Worm (Caenorhabditis elegans): ENCODE measurements around the gene tbx-33.

Gene tbx-33

ce11 chrIII:11657185-11657817 is 20.7 kb upstream of the tbx-33 start, which contains the start of gene crh-1 (continued):
- TF ChIP-seq unc-130 (GFP tag; optimal IDR thresholded peaks at IDR 0.05), result no peak
- TF ChIP-seq ceh-91 (GFP tag; IDR thresholded peaks at IDR 0.05), result peak; percentile 43; the same call in 1 of the 2 replicates
- peak; percentile 71; the same call in 1 of the 2 replicates for TF ChIP-seq pbrm-1 (GFP tag; IDR thresholded peaks at IDR 0.05)
- TF ChIP-seq ama-1 (optimal IDR thresholded peaks at IDR 0.05), result no peak
- TF ChIP-seq ama-1 (GFP tag; optimal IDR thresholded peaks at IDR 0.05), result no peak
- no peak for TF ChIP-seq mxl-1 (tag; optimal IDR thresholded peaks at IDR 0.05)
- no peak for TF ChIP-seq K11D2.4 (GFP tag; IDR thresholded peaks at IDR 0.05)
- no peak for TF ChIP-seq F57C9.4 (tag; optimal IDR thresholded peaks at IDR 0.05)
- TF ChIP-seq B0035.1 (tag; optimal IDR thresholded peaks at IDR 0.05), result no peak
- TF ChIP-seq athp-1 (tag; optimal IDR thresholded peaks at IDR 0.05), result no peak
- TF ChIP-seq somi-1 (GFP tag; optimal IDR thresholded peaks at IDR 0.05), result no peak
- TF ChIP-seq unc-62 (GFP tag; optimal IDR thresholded peaks at IDR 0.05), result no peak
- TF ChIP-seq Y79H2A.3 (GFP tag; conservative IDR thresholded peaks at IDR 0.05), result no peak
- TF ChIP-seq madf-6 (GFP tag; IDR thresholded peaks at IDR 0.05), result peak; percentile 74
- no peak for TF ChIP-seq F22D6.2 (tag; optimal IDR thresholded peaks at IDR 0.05)
- TF ChIP-seq atf-7 (tag; optimal IDR thresholded peaks at IDR 0.05), result peak; percentile 53
- no peak for TF ChIP-seq T26A5.8 (tag; optimal IDR thresholded peaks at IDR 0.05)
- no peak for TF ChIP-seq sptf-2 (GFP tag; optimal IDR thresholded peaks at IDR 0.05)
- peak; percentile 13; the same call in 1 of the 2 replicates for TF ChIP-seq Y56A3A.18 (GFP tag; IDR thresholded peaks at IDR 0.05)
- no peak for TF ChIP-seq F57A8.1 (GFP tag; optimal IDR thresholded peaks at IDR 0.05)
- TF ChIP-seq dpl-1 (GFP tag; optimal IDR thresholded peaks at IDR 0.05), result no peak
- TF ChIP-seq T07F8.4 (tag; optimal IDR thresholded peaks at IDR 0.05), result no peak
- TF ChIP-seq ets-4 (GFP tag; optimal IDR thresholded peaks at IDR 0.05), result no peak
- no peak for TF ChIP-seq fkh-3 (tag; optimal IDR thresholded peaks at IDR 0.05)
- TF ChIP-seq ztf-25 (GFP tag; IDR thresholded peaks at IDR 0.05), result no peak
- no peak for TF ChIP-seq ztf-28 (GFP tag; IDR thresholded peaks at IDR 0.05)
- no peak for TF ChIP-seq ztf-3 (GFP tag; optimal IDR thresholded peaks at IDR 0.05)
- TF ChIP-seq F52B5.7 (tag; optimal IDR thresholded peaks at IDR 0.05), result no peak
- TF ChIP-seq nfya-2 (GFP tag; IDR thresholded peaks at IDR 0.05), result no peak
- no peak for TF ChIP-seq zfh-2 (GFP tag; conservative IDR thresholded peaks at IDR 0.05)
- peak; percentile 99 for TF ChIP-seq hmg-1.2 (GFP tag; IDR thresholded peaks at IDR 0.05)
- TF ChIP-seq lin-35 (GFP tag; optimal IDR thresholded peaks at IDR 0.05), result peak in 1 of 3 experiments; percentile 4
- no peak for TF ChIP-seq F49E8.2 (tag; optimal IDR thresholded peaks at IDR 0.05; ENCODE audit: insufficient read depth)
- TF ChIP-seq Y67H2A.10 (GFP tag; conservative IDR thresholded peaks at IDR 0.05), result no peak
- TF ChIP-seq zim-3 (tag; optimal IDR thresholded peaks at IDR 0.05), result no peak
- peak; percentile 53 for TF ChIP-seq lsl-1 (GFP tag; optimal IDR thresholded peaks at IDR 0.05)
- no peak for TF ChIP-seq ZK185.1 (tag; optimal IDR thresholded peaks at IDR 0.05; ENCODE audit: poor library complexity, severe bottlenecking)
- TF ChIP-seq ceh-27 (GFP tag; optimal IDR thresholded peaks at IDR 0.05), result no peak
- TF ChIP-seq Y95B8A.8 (GFP tag; IDR thresholded peaks at IDR 0.05), result no peak
- TF ChIP-seq madf-10 (tag; optimal IDR thresholded peaks at IDR 0.05), result no peak
- no peak for TF ChIP-seq hlh-26 (GFP tag; conservative IDR thresholded peaks at IDR 0.05)
- TF ChIP-seq egl-18 (GFP tag; IDR thresholded peaks at IDR 0.05), result no peak
- no peak for TF ChIP-seq tbx-9 (tag; optimal IDR thresholded peaks at IDR 0.05; ENCODE audit: borderline replicate concordance)
- TF ChIP-seq snpc-3.4 (tag; optimal IDR thresholded peaks at IDR 0.05), result peak; percentile 3
- TF ChIP-seq ceh-58 (GFP tag; IDR thresholded peaks at IDR 0.05), result no peak
- TF ChIP-seq egrh-3 (GFP tag; IDR thresholded peaks at IDR 0.05), result no peak
- TF ChIP-seq lsy-27 (tag; optimal IDR thresholded peaks at IDR 0.05; ENCODE audit: borderline replicate concordance, insufficient read depth), result no peak
- TF ChIP-seq Y53G8AR.9 (GFP tag; conservative IDR thresholded peaks at IDR 0.05), result no peak; the same call in 1 of the 2 replicates
